Fruit fly (Drosophila melanogaster) whole organism: ENCODE results near the gene sev.

Source experiments
- EcR ChIP-seq, 2 experiments: fragments of >200 bp; optimal IDR thresholded peaks; 2 replicates each; lab custom pipeline; 2017; ENCODE audit warnings: missing biosample characterization in 2 of 2, missing genetic modification characterization in 2 of 2, missing genetic modification reagents in 2 of 2
- psq ChIP-seq: fragments of >200 bp; optimal IDR thresholded peaks from 2 replicates; lab custom pipeline; 2017
- usp ChIP-seq: fragments of >200 bp; optimal IDR thresholded peaks from 2 replicates; lab custom pipeline; 2017; ENCODE audit warnings: missing biosample characterization, missing genetic modification characterization, mixed read lengths

DNA sequence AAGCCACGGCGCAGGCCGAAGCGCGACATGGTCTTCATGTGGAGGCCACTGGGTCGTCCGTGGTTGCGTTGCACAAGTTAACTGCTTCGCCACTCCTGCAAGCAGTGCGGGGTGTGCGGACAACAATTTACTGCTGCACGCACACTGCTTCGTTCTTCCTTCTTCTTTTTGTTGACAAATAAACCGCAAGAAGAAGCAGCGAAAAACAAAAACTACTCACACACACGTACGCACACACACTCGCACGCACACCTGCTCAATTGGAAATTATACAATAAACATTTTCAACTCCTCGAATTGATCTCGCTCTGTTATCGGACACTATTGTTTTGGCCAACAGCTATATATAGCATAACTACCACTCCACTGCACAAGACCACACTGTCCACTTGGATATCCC, 37.5 kb upstream of the sev start:
- TF ChIP-seq usp (no peak), EcR (GFP tag; optimal IDR thresholded peaks at IDR 0.05; lab: Kevin White, UChicago) (no peak), psq (lab: Kevin White, UChicago) (no peak)
